Worm (Caenorhabditis elegans) whole organism, late embryonic: Measurements from ENCODE around the gene C05B5.17.

Source experiments
- C08G9.2 ChIP-seq: sonication (generic microtip); optimal IDR thresholded peaks from 2 replicates; lab custom pipeline; 2016; ENCODE audit warnings: mild to moderate bottlenecking, missing genetic modification characterization, moderate library complexity, missing compliant biosample characterization
- ceh-14 ChIP-seq: sonication (generic microtip); optimal IDR thresholded peaks from 2 replicates; lab custom pipeline; 2016; ENCODE audit warnings: missing genotype, missing genetic modification characterization, missing compliant biosample characterization
- ceh-18 ChIP-seq: sonication (generic microtip); optimal IDR thresholded peaks from 2 replicates; lab custom pipeline; 2016; ENCODE audit warnings: missing genetic modification characterization, missing compliant biosample characterization
- ceh-19 ChIP-seq: fragments of 200-800 bp; sonication (Bioruptor generic); optimal IDR thresholded peaks from 2 replicates; lab custom pipeline; 2018; ENCODE audit warnings: mild to moderate bottlenecking, missing genetic modification characterization, missing compliant biosample characterization
- ceh-2 ChIP-seq: sonication (generic microtip); optimal IDR thresholded peaks from 2 replicates; lab custom pipeline; 2016; ENCODE audit warnings: missing genotype, missing genetic modification characterization, missing compliant biosample characterization
- ceh-22 ChIP-seq: sonication (generic microtip); optimal IDR thresholded peaks from 2 replicates; lab custom pipeline; 2017; ENCODE audit warnings: missing biosample characterization, missing genetic modification characterization
- ceh-24 ChIP-seq: sonication (generic microtip); optimal IDR thresholded peaks from 2 replicates; lab custom pipeline; 2016; ENCODE audit warnings: mild to moderate bottlenecking, missing genetic modification characterization, missing compliant biosample characterization
- ceh-30 ChIP-seq: fragments of 150-350 bp; optimal IDR thresholded peaks from 2 replicates; lab custom pipeline; 2014; ENCODE audit warnings: missing biosample characterization, missing genetic modification characterization
- ceh-31 ChIP-seq: sonication (generic microtip); optimal IDR thresholded peaks from 2 replicates; lab custom pipeline; 2016; ENCODE audit warnings: missing genetic modification characterization, missing compliant biosample characterization
- ceh-48 ChIP-seq: sonication (generic microtip); optimal IDR thresholded peaks from 2 replicates; lab custom pipeline; 2016; ENCODE audit warnings: missing genetic modification characterization, inconsistent platforms, missing compliant biosample characterization
- ceh-6 ChIP-seq: fragments of 200-800 bp; sonication (Bioruptor generic); optimal IDR thresholded peaks from 2 replicates; lab custom pipeline; 2018; ENCODE audit warnings: mild to moderate bottlenecking, missing genetic modification characterization, missing compliant biosample characterization
- ceh-9 ChIP-seq: sonication (generic microtip); optimal IDR thresholded peaks from 2 replicates; lab custom pipeline; 2016; ENCODE audit warnings: mild to moderate bottlenecking, missing genetic modification characterization, inconsistent platforms, missing compliant biosample characterization
- che-1 ChIP-seq: sonication (generic microtip); optimal IDR thresholded peaks from 2 replicates; lab custom pipeline; 2016; ENCODE audit warnings: mild to moderate bottlenecking, missing genetic modification characterization, missing compliant biosample characterization
- dmd-4 ChIP-seq: sonication (generic microtip); optimal IDR thresholded peaks from 2 replicates; lab custom pipeline; 2016; ENCODE audit warnings: borderline replicate concordance, missing genetic modification characterization, missing compliant biosample characterization
- dve-1 ChIP-seq: sonication (generic microtip); optimal IDR thresholded peaks from 2 replicates; lab custom pipeline; 2017; ENCODE audit warnings: antibody characterized with exemption, mild to moderate bottlenecking, missing genetic modification characterization, missing compliant biosample characterization
- elt-2 ChIP-seq: sonication (generic microtip); optimal IDR thresholded peaks from 2 replicates; lab custom pipeline; 2016; ENCODE audit warnings: missing genetic modification reagents, missing genetic modification characterization, missing compliant biosample characterization
- ets-4 ChIP-seq: sonication (generic microtip); optimal IDR thresholded peaks from 2 replicates; lab custom pipeline; 2016; ENCODE audit warnings: missing genetic modification characterization, missing compliant biosample characterization
- fax-1 ChIP-seq: sonication (generic microtip); optimal IDR thresholded peaks from 2 replicates; lab custom pipeline; 2016; ENCODE audit warnings: missing genotype, missing genetic modification characterization, missing compliant biosample characterization
- fkh-6 ChIP-seq: sonication (generic microtip); optimal IDR thresholded peaks from 2 replicates; lab custom pipeline; 2016; ENCODE audit warnings: missing genetic modification characterization, missing compliant biosample characterization
- gmeb-2 ChIP-seq: sonication (generic microtip); optimal IDR thresholded peaks from 2 replicates; lab custom pipeline; 2016; ENCODE audit warnings: missing genetic modification characterization, inconsistent platforms, missing compliant biosample characterization
- hlh-13 ChIP-seq: fragments of 200-800 bp; sonication (Bioruptor generic); optimal IDR thresholded peaks from 2 replicates; lab custom pipeline; 2018; ENCODE audit warnings: mild to moderate bottlenecking, missing genetic modification characterization, missing compliant biosample characterization
- hlh-15 ChIP-seq: sonication (generic microtip); optimal IDR thresholded peaks from 2 replicates; lab custom pipeline; 2016; ENCODE audit warnings: missing genetic modification characterization, missing compliant biosample characterization
- hlh-6 ChIP-seq: sonication (generic microtip); optimal IDR thresholded peaks from 2 replicates; lab custom pipeline; 2016; ENCODE audit warnings: missing genotype, missing genetic modification characterization, missing compliant biosample characterization
- hlh-8 ChIP-seq: sonication (generic microtip); optimal IDR thresholded peaks from 2 replicates; lab custom pipeline; 2016; ENCODE audit warnings: missing genotype, missing genetic modification characterization, missing compliant biosample characterization
- lin-11 ChIP-seq: fragments of 200-800 bp; sonication (Bioruptor generic); optimal IDR thresholded peaks from 2 replicates; lab custom pipeline; 2018; ENCODE audit warnings: mild to moderate bottlenecking, missing genetic modification characterization, missing compliant biosample characterization
- mec-3 ChIP-seq: sonication (generic microtip); optimal IDR thresholded peaks from 2 replicates; lab custom pipeline; 2016; ENCODE audit warnings: borderline replicate concordance, missing genetic modification characterization, missing compliant biosample characterization
- nhr-232 ChIP-seq: sonication (generic microtip); optimal IDR thresholded peaks from 2 replicates; lab custom pipeline; 2016; ENCODE audit warnings: missing genetic modification characterization, missing compliant biosample characterization
- pax-1 ChIP-seq: fragments of 150-350 bp; optimal IDR thresholded peaks from 2 replicates; lab custom pipeline; 2014; ENCODE audit warnings: missing biosample characterization, missing genetic modification characterization
- pha-4 ChIP-seq: fragments of 150-350 bp; optimal IDR thresholded peaks from 2 replicates; lab custom pipeline; 2018; ENCODE audit warnings: missing biosample characterization, missing genetic modification reagents, missing genetic modification characterization
- ref-2 ChIP-seq: sonication (generic microtip); optimal IDR thresholded peaks from 2 replicates; lab custom pipeline; 2016; ENCODE audit warnings: missing genetic modification characterization, missing compliant biosample characterization
- sdc-2 ChIP-seq: sonication (generic microtip); optimal IDR thresholded peaks from 2 replicates; lab custom pipeline; 2016; ENCODE audit warnings: missing genotype, missing genetic modification characterization, missing compliant biosample characterization
- sox-2 ChIP-seq: fragments of 200-800 bp; sonication (Bioruptor generic); IDR thresholded peaks from 2 replicates; pipeline ENCODE4 v1.3.6; 2022; ENCODE audit warnings: missing genetic modification reagents, missing genetic modification characterization, missing compliant biosample characterization
- syd-9 ChIP-seq: sonication (generic microtip); optimal IDR thresholded peaks from 2 replicates; lab custom pipeline; 2016; ENCODE audit warnings: mild to moderate bottlenecking, missing genetic modification characterization, moderate library complexity, missing compliant biosample characterization
- tbx-2 ChIP-seq: sonication (generic microtip); optimal IDR thresholded peaks from 2 replicates; lab custom pipeline; 2016; ENCODE audit warnings: missing genetic modification characterization, missing compliant biosample characterization
- unc-55 ChIP-seq: sonication (generic microtip); optimal IDR thresholded peaks from 2 replicates; lab custom pipeline; 2017; ENCODE audit warnings: missing biosample characterization, missing genetic modification reagents, missing genetic modification characterization
- zip-5 ChIP-seq: sonication (generic microtip); optimal IDR thresholded peaks from 2 replicates; lab custom pipeline; 2016; ENCODE audit warnings: missing genetic modification characterization, missing compliant biosample characterization
- ztf-16 ChIP-seq: sonication (generic microtip); optimal IDR thresholded peaks from 2 replicates; lab custom pipeline; 2017; ENCODE audit warnings: missing genetic modification characterization, missing compliant biosample characterization

The C05B5.17 gene

DNA sequence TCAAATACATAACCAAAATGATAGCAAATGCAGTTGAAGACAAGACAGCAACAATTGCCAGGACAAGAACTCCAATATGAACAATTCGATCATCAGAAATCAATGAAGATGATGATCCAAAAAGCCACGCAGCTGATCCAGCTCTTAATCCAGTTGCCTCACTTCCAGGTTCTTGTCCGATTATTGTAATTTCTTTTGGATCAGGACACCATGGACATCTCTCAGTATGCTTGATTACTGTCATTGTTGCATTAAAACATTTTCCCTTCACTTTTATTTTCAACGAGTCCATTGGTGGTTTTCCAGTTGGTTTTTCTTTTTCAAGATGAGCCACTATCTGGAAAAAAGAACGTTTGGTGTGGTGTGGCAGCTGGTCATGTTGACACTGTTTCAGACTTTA, 34.7 kb downstream of the C05B5.17 start:
- TF ChIP-seq zip-5 (tag; lab: Kevin White, UChicago): no peak
- no peak for TF ChIP-seq unc-55 (GFP tag; lab: Kevin White, UChicago)
- TF ChIP-seq elt-2 (tag; lab: Kevin White, UChicago): no peak
- TF ChIP-seq gmeb-2 (tag; lab: Kevin White, UChicago): no peak
- no peak for TF ChIP-seq che-1 (tag; lab: Kevin White, UChicago)
- TF ChIP-seq ceh-2 (tag; lab: Kevin White, UChicago): no peak
- no peak for TF ChIP-seq nhr-232 (tag; lab: Kevin White, UChicago)
- no peak for TF ChIP-seq hlh-13 (GFP tag; lab: Kevin White, UChicago)
- TF ChIP-seq ceh-31: no peak
- TF ChIP-seq pax-1 (tag; lab: Kevin White, UChicago): no peak
- TF ChIP-seq, all 69 proteins: peak for 0

ce11 chrIII:9963447-9963846, 35.7 kb downstream of the C05B5.17 start:
- TF ChIP-seq dmd-4 (tag; lab: Kevin White, UChicago) (no peak), fax-1 (tag; lab: Kevin White, UChicago) (no peak), che-1 (tag; lab: Kevin White, UChicago) (no peak), tbx-2 (no peak), mec-3 (tag; lab: Kevin White, UChicago) (no peak), ceh-48 (tag; lab: Kevin White, UChicago) (no peak), sdc-2 (tag; lab: Kevin White, UChicago) (no peak), ceh-6 (GFP tag; lab: Kevin White, UChicago) (no peak), lin-11 (tag; lab: Kevin White, UChicago) (no peak), ets-4 (tag; lab: Kevin White, UChicago) (no peak), dve-1 (tag; lab: Kevin White, UChicago) (no peak), fkh-6 (tag; lab: Kevin White, UChicago) (no peak), sox-2 (GFP tag; lab: Robert Waterston, UW) (no peak)
- TF ChIP-seq, all 69 proteins: peak for 0

ce11 chrIII:9956665-9957401, 42.3 kb downstream of the C05B5.17 start, which contains the start of gene alx-1:
Gene alx-1 (plus strand): TSS chrIII:9957351.
- TF ChIP-seq ceh-30 (tag; lab: Kevin White, UChicago): no peak
- no peak for TF ChIP-seq hlh-6 (tag; lab: Kevin White, UChicago)
- no peak for TF ChIP-seq syd-9 (tag; lab: Kevin White, UChicago)
- no peak for TF ChIP-seq ztf-16 (tag; lab: Kevin White, UChicago)
- TF ChIP-seq hlh-15 (tag; lab: Kevin White, UChicago): no peak
- no peak for TF ChIP-seq ceh-18 (tag; lab: Kevin White, UChicago)
- TF ChIP-seq pha-4 (tag; lab: Kevin White, UChicago): no peak
- no peak for TF ChIP-seq hlh-8 (tag; lab: Kevin White, UChicago)
- no peak for TF ChIP-seq ceh-31
- no peak for TF ChIP-seq ceh-24 (tag; lab: Kevin White, UChicago)

DNA sequence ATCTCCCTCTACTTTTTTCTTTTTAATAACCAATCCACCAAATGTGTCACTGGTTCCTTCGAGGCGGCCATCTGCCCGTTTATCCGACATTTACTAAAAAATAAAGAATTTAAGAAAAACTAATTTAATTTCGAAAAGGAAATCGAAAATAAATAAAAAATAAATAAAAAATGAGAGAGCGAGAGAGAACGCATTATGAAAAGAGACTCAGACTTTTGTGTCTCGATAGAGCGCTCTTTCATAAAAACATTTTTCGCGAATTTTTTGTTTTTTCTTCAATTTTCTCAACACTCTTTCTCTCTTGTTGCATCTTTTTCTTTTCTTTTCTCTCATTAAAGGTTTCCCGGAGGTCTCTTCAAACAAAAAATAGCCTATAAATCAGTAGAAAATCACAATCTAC, 43.0 kb downstream of the C05B5.17 start, which contains the start of gene mog-1:
mog-1 (minus strand) TSS at position 93 of the 400 bp plus-strand sequence.
- TF ChIP-seq ztf-16 (tag; lab: Kevin White, UChicago) (no peak), gmeb-2 (tag; lab: Kevin White, UChicago) (no peak), ceh-19 (GFP tag; lab: Kevin White, UChicago) (no peak), dve-1 (tag; lab: Kevin White, UChicago) (no peak), ceh-22 (tag; lab: Kevin White, UChicago) (no peak), ceh-48 (tag; lab: Kevin White, UChicago) (no peak), C08G9.2 (tag; lab: Kevin White, UChicago) (no peak), ref-2 (tag; lab: Kevin White, UChicago) (no peak), dmd-4 (tag; lab: Kevin White, UChicago) (no peak), mec-3 (tag; lab: Kevin White, UChicago) (no peak), ceh-14 (tag; lab: Kevin White, UChicago) (no peak), ceh-9 (tag; lab: Kevin White, UChicago) (no peak), ceh-24 (tag; lab: Kevin White, UChicago) (no peak), pha-4 (tag; lab: Kevin White, UChicago) (no peak), lin-11 (tag; lab: Kevin White, UChicago) (no peak)
